Worm (Caenorhabditis elegans) whole organism, late embryonic: ENCODE data around the gene F58F9.9.
A peak's percentile ranks its signal among the peaks of the same experiment; 100 is the strongest.

Experiments
- C08G9.2 ChIP-seq: sonication (generic microtip); optimal IDR thresholded peaks from 2 replicates; lab custom pipeline; 2016; ENCODE audit warnings: mild to moderate bottlenecking, missing genetic modification characterization, moderate library complexity, missing compliant biosample characterization
- F13H6.1 ChIP-seq: sonication (generic microtip); optimal IDR thresholded peaks from 2 replicates; lab custom pipeline; 2016; ENCODE audit warnings: missing genetic modification characterization, missing compliant biosample characterization
- K09A11.1 ChIP-seq: sonication (generic microtip); optimal IDR thresholded peaks from 2 replicates; lab custom pipeline; 2017; ENCODE audit warnings: antibody characterized with exemption, mild to moderate bottlenecking, missing genetic modification characterization, missing compliant biosample characterization; ENCODE audit not compliant: insufficient read depth
- ahr-1 ChIP-seq: sonication (generic microtip); optimal IDR thresholded peaks from 2 replicates; lab custom pipeline; 2016; ENCODE audit warnings: missing genetic modification characterization, missing compliant biosample characterization
- ama-1 ChIP-seq: fragments of 150-350 bp; optimal IDR thresholded peaks from 2 replicates; lab custom pipeline; 2014
- ceh-14 ChIP-seq: sonication (generic microtip); optimal IDR thresholded peaks from 2 replicates; lab custom pipeline; 2016; ENCODE audit warnings: missing genotype, missing genetic modification characterization, missing compliant biosample characterization
- ceh-2 ChIP-seq: sonication (generic microtip); optimal IDR thresholded peaks from 2 replicates; lab custom pipeline; 2016; ENCODE audit warnings: missing genotype, missing genetic modification characterization, missing compliant biosample characterization
- ceh-31 ChIP-seq: sonication (generic microtip); optimal IDR thresholded peaks from 2 replicates; lab custom pipeline; 2016; ENCODE audit warnings: missing genetic modification characterization, missing compliant biosample characterization
- ceh-45 ChIP-seq: fragments of 200-800 bp; sonication (Bioruptor generic); IDR thresholded peaks from 2 replicates; pipeline ENCODE4 v1.3.6; 2022; ENCODE audit warnings: missing genetic modification reagents, missing genetic modification characterization, missing compliant biosample characterization
- ceh-9 ChIP-seq: sonication (generic microtip); optimal IDR thresholded peaks from 2 replicates; lab custom pipeline; 2016; ENCODE audit warnings: mild to moderate bottlenecking, missing genetic modification characterization, inconsistent platforms, missing compliant biosample characterization
- che-1 ChIP-seq: sonication (generic microtip); optimal IDR thresholded peaks from 2 replicates; lab custom pipeline; 2016; ENCODE audit warnings: mild to moderate bottlenecking, missing genetic modification characterization, missing compliant biosample characterization
- dve-1 ChIP-seq: sonication (generic microtip); optimal IDR thresholded peaks from 2 replicates; lab custom pipeline; 2017; ENCODE audit warnings: antibody characterized with exemption, mild to moderate bottlenecking, missing genetic modification characterization, missing compliant biosample characterization
- elt-4 ChIP-seq: sonication (generic microtip); optimal IDR thresholded peaks from 2 replicates; lab custom pipeline; 2016; ENCODE audit warnings: missing genetic modification characterization, missing compliant biosample characterization
- ets-4 ChIP-seq: sonication (generic microtip); optimal IDR thresholded peaks from 2 replicates; lab custom pipeline; 2016; ENCODE audit warnings: missing genetic modification characterization, missing compliant biosample characterization
- eyg-1 ChIP-seq: sonication (generic microtip); optimal IDR thresholded peaks from 2 replicates; lab custom pipeline; 2016; ENCODE audit warnings: missing genotype, missing genetic modification characterization, missing compliant biosample characterization
- fax-1 ChIP-seq: sonication (generic microtip); optimal IDR thresholded peaks from 2 replicates; lab custom pipeline; 2016; ENCODE audit warnings: missing genotype, missing genetic modification characterization, missing compliant biosample characterization
- fkh-6 ChIP-seq: sonication (generic microtip); optimal IDR thresholded peaks from 2 replicates; lab custom pipeline; 2016; ENCODE audit warnings: missing genetic modification characterization, missing compliant biosample characterization
- gmeb-2 ChIP-seq: sonication (generic microtip); optimal IDR thresholded peaks from 2 replicates; lab custom pipeline; 2016; ENCODE audit warnings: missing genetic modification characterization, inconsistent platforms, missing compliant biosample characterization
- hlh-15 ChIP-seq: sonication (generic microtip); optimal IDR thresholded peaks from 2 replicates; lab custom pipeline; 2016; ENCODE audit warnings: missing genetic modification characterization, missing compliant biosample characterization
- hlh-8 ChIP-seq: sonication (generic microtip); optimal IDR thresholded peaks from 2 replicates; lab custom pipeline; 2016; ENCODE audit warnings: missing genotype, missing genetic modification characterization, missing compliant biosample characterization
- lim-6 ChIP-seq: sonication (generic microtip); optimal IDR thresholded peaks from 2 replicates; lab custom pipeline; 2016; ENCODE audit warnings: missing genetic modification characterization, missing compliant biosample characterization
- madf-2 ChIP-seq: sonication (generic microtip); optimal IDR thresholded peaks from 2 replicates; lab custom pipeline; 2017; ENCODE audit warnings: missing genetic modification characterization, missing compliant biosample characterization
- mec-3 ChIP-seq: sonication (generic microtip); optimal IDR thresholded peaks from 2 replicates; lab custom pipeline; 2016; ENCODE audit warnings: borderline replicate concordance, missing genetic modification characterization, missing compliant biosample characterization
- nfya-1 ChIP-seq: sonication (generic microtip); optimal IDR thresholded peaks from 2 replicates; lab custom pipeline; 2017; ENCODE audit warnings: missing genetic modification characterization, mild to moderate bottlenecking, missing compliant biosample characterization, antibody characterized with exemption, moderate library complexity
- nhr-11 ChIP-seq: fragments of 150-350 bp; optimal IDR thresholded peaks from 2 replicates; lab custom pipeline; 2014; ENCODE audit warnings: missing biosample characterization, missing genetic modification characterization
- nhr-232 ChIP-seq: sonication (generic microtip); optimal IDR thresholded peaks from 2 replicates; lab custom pipeline; 2016; ENCODE audit warnings: missing genetic modification characterization, missing compliant biosample characterization
- npax-4 ChIP-seq: sonication (generic microtip); optimal IDR thresholded peaks from 2 replicates; lab custom pipeline; 2016; ENCODE audit warnings: missing genetic modification characterization, missing compliant biosample characterization
- odd-2 ChIP-seq: sonication (generic microtip); optimal IDR thresholded peaks from 2 replicates; lab custom pipeline; 2017; ENCODE audit warnings: antibody characterized with exemption, mild to moderate bottlenecking, missing genetic modification characterization, missing compliant biosample characterization
- pag-3 ChIP-seq: sonication (generic microtip); optimal IDR thresholded peaks from 2 replicates; lab custom pipeline; 2016; ENCODE audit warnings: missing compliant biosample characterization, missing genetic modification characterization, borderline replicate concordance
- pat-9 ChIP-seq: fragments of 200-800 bp; sonication (Bioruptor generic); optimal IDR thresholded peaks from 2 replicates; lab custom pipeline; 2018; ENCODE audit warnings: mild to moderate bottlenecking, missing genetic modification characterization, moderate library complexity, missing compliant biosample characterization
- pha-4 ChIP-seq: fragments of 150-350 bp; optimal IDR thresholded peaks from 2 replicates; lab custom pipeline; 2018; ENCODE audit warnings: missing biosample characterization, missing genetic modification reagents, missing genetic modification characterization
- pqm-1 ChIP-seq: sonication (generic microtip); optimal IDR thresholded peaks from 2 replicates; lab custom pipeline; 2016; ENCODE audit warnings: missing genetic modification characterization, missing compliant biosample characterization
- pros-1 ChIP-seq: fragments of 150-350 bp; optimal IDR thresholded peaks from 2 replicates; lab custom pipeline; 2014; ENCODE audit warnings: missing biosample characterization, missing genetic modification reagents, missing genetic modification characterization
- sdc-2 ChIP-seq: sonication (generic microtip); optimal IDR thresholded peaks from 2 replicates; lab custom pipeline; 2016; ENCODE audit warnings: missing genotype, missing genetic modification characterization, missing compliant biosample characterization
- sox-2 ChIP-seq: fragments of 200-800 bp; sonication (Bioruptor generic); IDR thresholded peaks from 2 replicates; pipeline ENCODE4 v1.3.6; 2022; ENCODE audit warnings: missing genetic modification reagents, missing genetic modification characterization, missing compliant biosample characterization
- sox-4 ChIP-seq: sonication (generic microtip); optimal IDR thresholded peaks from 2 replicates; lab custom pipeline; 2017; ENCODE audit warnings: mild to moderate bottlenecking, missing genetic modification characterization, inconsistent platforms, missing compliant biosample characterization
- syd-9 ChIP-seq: sonication (generic microtip); optimal IDR thresholded peaks from 2 replicates; lab custom pipeline; 2016; ENCODE audit warnings: mild to moderate bottlenecking, missing genetic modification characterization, moderate library complexity, missing compliant biosample characterization
- unc-3 ChIP-seq, 2 experiments: fragments of 200-800 bp in 1 of 2; sonication (Bioruptor generic) in 1 of 2; sonication (generic microtip) in 1 of 2; conservative IDR thresholded peaks in 1 of 2; optimal IDR thresholded peaks in 1 of 2; 2 replicates each; pipeline versions ENCODE4 v1.3.6 to Lab custom; 2016 to 2022; ENCODE audit warnings: missing compliant biosample characterization in 2 of 2, missing genetic modification characterization in 2 of 2, missing genetic modification reagents in 1 of 2
- unc-42 ChIP-seq: sonication (generic microtip); optimal IDR thresholded peaks from 2 replicates; lab custom pipeline; 2016; ENCODE audit warnings: missing genotype, missing genetic modification characterization, missing compliant biosample characterization
- unc-86 ChIP-seq: sonication (generic microtip); optimal IDR thresholded peaks from 2 replicates; lab custom pipeline; 2016; ENCODE audit warnings: missing genetic modification characterization, missing compliant biosample characterization
- zip-5 ChIP-seq: sonication (generic microtip); optimal IDR thresholded peaks from 2 replicates; lab custom pipeline; 2016; ENCODE audit warnings: missing genetic modification characterization, missing compliant biosample characterization
- ztf-16 ChIP-seq: sonication (generic microtip); optimal IDR thresholded peaks from 2 replicates; lab custom pipeline; 2017; ENCODE audit warnings: missing genetic modification characterization, missing compliant biosample characterization

The F58F9.9 gene

DNA sequence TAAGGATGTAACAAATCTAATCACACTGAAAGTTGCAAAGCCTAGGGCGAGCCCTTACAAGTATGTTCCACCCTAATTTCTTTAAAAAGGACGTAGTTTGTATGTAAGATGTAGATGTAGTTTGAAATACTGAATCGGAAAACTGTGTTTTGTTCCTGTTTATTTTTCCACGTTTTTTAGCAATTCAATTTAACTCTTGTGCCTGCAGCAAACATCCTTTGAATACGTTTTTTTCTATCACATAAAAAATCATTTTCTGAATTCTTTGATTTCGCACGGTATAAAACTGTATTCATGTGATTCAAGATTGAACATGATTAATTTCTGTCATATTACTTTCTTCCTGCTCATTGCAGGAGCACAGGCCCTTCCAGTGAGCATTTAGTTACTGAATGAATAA, at the start of gene F58F9.9:
TSS of gene F58F9.9 (plus strand) at position 301 of the 400 bp plus-strand sequence.
- TF ChIP-seq hlh-15 (tag; lab: Kevin White, UChicago) (no peak), dve-1 (tag; lab: Kevin White, UChicago) (no peak), eyg-1 (no peak), ceh-9 (tag; lab: Kevin White, UChicago) (no peak), npax-4 (tag; lab: Kevin White, UChicago) (no peak), hlh-8 (tag; lab: Kevin White, UChicago) (no peak), nhr-11 (tag; lab: Kevin White, UChicago) (no peak), sox-4 (tag; lab: Kevin White, UChicago) (no peak), syd-9 (tag; lab: Kevin White, UChicago) (no peak), nfya-1 (tag; lab: Kevin White, UChicago) (no peak), ceh-31 (no peak), ceh-14 (no peak), gmeb-2 (no peak), sox-2 (GFP tag; lab: Robert Waterston, UW) (no peak), nhr-232 (tag; lab: Kevin White, UChicago) (no peak), unc-3 (GFP tag; conservative IDR thresholded peaks at IDR 0.05; lab: Robert Waterston, UW) (no peak), unc-3 (tag; optimal IDR thresholded peaks at IDR 0.05; lab: Kevin White, UChicago) (no peak), odd-2 (tag; lab: Kevin White, UChicago) (no peak), unc-42 (tag; lab: Kevin White, UChicago) (no peak)

DNA sequence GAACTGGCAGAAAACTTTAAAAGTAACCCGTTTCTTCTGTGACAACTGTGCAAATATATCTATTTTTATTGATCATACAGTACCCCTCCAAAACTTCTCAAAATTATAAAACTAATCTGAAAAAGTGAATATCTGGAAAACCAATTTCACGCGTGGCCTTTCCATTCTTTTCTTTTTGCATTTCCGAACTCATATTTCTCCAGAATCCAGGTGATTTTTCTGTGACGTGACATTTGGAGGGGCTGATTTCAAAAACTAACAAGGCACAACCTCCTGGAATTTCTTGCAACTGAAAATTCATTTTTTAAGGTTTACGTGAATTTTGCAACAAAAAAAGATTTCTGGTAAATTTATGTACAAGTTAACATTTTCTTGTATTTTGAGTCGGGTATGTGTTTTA, 39.8 kb upstream of the F58F9.9 start:
- no peak for TF ChIP-seq pqm-1 (tag; lab: Kevin White, UChicago)
- TF ChIP-seq npax-4 (tag; lab: Kevin White, UChicago), result no peak
- no peak for TF ChIP-seq fax-1 (tag; lab: Kevin White, UChicago)
- no peak for TF ChIP-seq ceh-31
- no peak for TF ChIP-seq che-1 (tag; lab: Kevin White, UChicago)
- TF ChIP-seq F13H6.1 (tag; lab: Kevin White, UChicago), result no peak
- no peak for TF ChIP-seq syd-9 (tag; lab: Kevin White, UChicago)
- no peak for TF ChIP-seq nfya-1 (tag; lab: Kevin White, UChicago)
- TF ChIP-seq, all 69 proteins: peak for 0

DNA sequence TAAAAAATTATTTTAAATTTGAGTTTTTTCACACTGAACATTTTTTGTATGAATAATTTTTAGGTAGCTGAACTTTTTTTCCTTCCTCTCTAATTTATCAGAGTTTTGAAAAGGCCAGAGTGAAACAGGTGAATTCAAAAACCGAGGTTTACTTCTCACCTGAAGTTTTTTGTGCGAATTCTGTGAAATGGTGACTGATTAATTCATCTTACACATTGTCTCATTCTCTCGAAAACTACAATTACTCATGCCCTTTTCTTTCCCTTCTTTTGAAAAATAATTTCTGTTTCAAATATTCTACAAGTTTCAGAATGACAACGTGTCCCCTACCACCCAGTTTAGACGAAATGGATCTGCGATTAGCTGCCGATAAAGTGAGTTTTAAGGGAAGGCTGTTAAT, 38.3 kb upstream of the F58F9.9 start, which contains the start of gene tkr-2:
TSS of gene tkr-2 (plus strand) at position 301 of the 400 bp plus-strand sequence.
- TF ChIP-seq mec-3, result no peak
- no peak for TF ChIP-seq zip-5 (tag; lab: Kevin White, UChicago)
- no peak for TF ChIP-seq F13H6.1 (tag; lab: Kevin White, UChicago)
- TF ChIP-seq ahr-1 (tag; lab: Kevin White, UChicago), result no peak
- no peak for TF ChIP-seq nfya-1 (tag; lab: Kevin White, UChicago)
- no peak for TF ChIP-seq C08G9.2 (tag; lab: Kevin White, UChicago)
- no peak for TF ChIP-seq syd-9 (tag; lab: Kevin White, UChicago)
- TF ChIP-seq pha-4 (tag; lab: Kevin White, UChicago), result no peak
- TF ChIP-seq pat-9 (tag; lab: Kevin White, UChicago), result no peak
- TF ChIP-seq, all 69 proteins: peak for 0

DNA sequence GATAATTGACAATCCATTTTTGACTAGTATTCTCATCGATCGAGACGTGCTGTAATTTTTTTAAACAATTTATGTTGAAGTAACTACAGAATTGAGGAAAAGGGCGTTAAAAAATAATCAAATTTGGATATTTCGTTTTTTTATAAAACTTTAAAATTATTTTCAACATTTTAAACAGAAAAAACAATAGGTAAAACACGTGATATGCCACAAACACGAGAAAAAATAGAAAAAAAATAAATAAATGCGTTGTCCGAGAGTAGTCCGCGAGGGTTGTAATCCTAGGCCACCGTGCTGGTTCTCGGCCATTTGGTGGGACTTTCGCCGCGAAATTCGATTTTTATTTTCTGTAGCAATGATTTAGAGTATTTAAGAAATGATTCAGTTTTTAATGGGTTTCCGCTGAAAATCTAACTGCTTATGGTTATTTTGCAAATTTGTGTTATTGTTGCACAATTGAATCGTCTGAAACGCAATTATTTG, 33.8 kb upstream of the F58F9.9 start, which contains the start of gene C49A9.10:
TSS of gene C49A9.10 (minus strand) at position 51 of the 483 bp plus-strand sequence.
- TF ChIP-seq fax-1 (tag; lab: Kevin White, UChicago) (peak; percentile 70), pha-4 (tag; lab: Kevin White, UChicago) (no peak), fkh-6 (tag; lab: Kevin White, UChicago) (peak; percentile 47), zip-5 (tag; lab: Kevin White, UChicago) (peak; percentile 69), gmeb-2 (peak; percentile 33), che-1 (tag; lab: Kevin White, UChicago) (no peak), ets-4 (peak; percentile 91), ama-1 (lab: Kevin White, UChicago) (no peak), mec-3 (peak; percentile 87), ceh-2 (tag; lab: Kevin White, UChicago) (peak; percentile 91), pros-1 (tag; lab: Kevin White, UChicago) (no peak), ztf-16 (tag; lab: Kevin White, UChicago) (peak; percentile 22), K09A11.1 (no peak), sox-2 (GFP tag; lab: Robert Waterston, UW) (no peak), dve-1 (tag; lab: Kevin White, UChicago) (no peak), npax-4 (tag; lab: Kevin White, UChicago) (no peak), odd-2 (tag; lab: Kevin White, UChicago) (no peak), pag-3 (no peak), nfya-1 (tag; lab: Kevin White, UChicago) (peak; percentile 50), ceh-14 (peak; percentile 69), elt-4 (tag; lab: Kevin White, UChicago) (no peak), unc-3 (GFP tag; conservative IDR thresholded peaks at IDR 0.05; lab: Robert Waterston, UW) (peak; percentile 73), unc-3 (tag; optimal IDR thresholded peaks at IDR 0.05; lab: Kevin White, UChicago) (no peak), pqm-1 (tag; lab: Kevin White, UChicago) (peak; percentile 45), ceh-45 (GFP tag; lab: Robert Waterston, UW) (0 out of 2 replicates have a peak, but pooled peaks have one; percentile 35), unc-86 (tag; lab: Kevin White, UChicago) (peak; percentile 50), sdc-2 (tag; lab: Kevin White, UChicago) (peak; percentile 64), madf-2 (tag; lab: Kevin White, UChicago) (peak; percentile 15), lim-6 (tag; lab: Kevin White, UChicago) (peak; percentile 67), unc-42 (tag; lab: Kevin White, UChicago) (peak; percentile 40)
